Worm (Caenorhabditis elegans) whole organism, L4 larva: ENCODE data around the gene copz-1.
A peak's percentile ranks its signal among the peaks of the same experiment; 100 is the strongest.

ENCODE experiments used
- D1046.2 ChIP-seq: fragments of 200-800 bp; sonication (Bioruptor generic); IDR thresholded peaks from 2 replicates; pipeline ENCODE4 v1.3.6; 2022; ENCODE audit warnings: missing genetic modification characterization, missing compliant biosample characterization
- F10B5.3 ChIP-seq: sonication (generic microtip); optimal IDR thresholded peaks from 2 replicates; lab custom pipeline; 2016; ENCODE audit warnings: mild to moderate bottlenecking, missing genetic modification characterization, missing compliant biosample characterization
- F37D6.2 ChIP-seq: sonication (generic microtip); optimal IDR thresholded peaks from 2 replicates; lab custom pipeline; 2016; ENCODE audit warnings: mild to moderate bottlenecking, missing genetic modification characterization, missing compliant biosample characterization
- Y105C5A.15 ChIP-seq: fragments of 200-800 bp; sonication (Bioruptor generic); IDR thresholded peaks from 2 replicates; pipeline ENCODE4 v1.3.6; 2022; ENCODE audit warnings: missing genetic modification characterization, missing compliant biosample characterization
- Y48G9A.11 ChIP-seq: fragments of 200-800 bp; sonication (Bioruptor generic); IDR thresholded peaks from 2 replicates; pipeline ENCODE4 v1.3.6; 2022; ENCODE audit warnings: missing genetic modification reagents, missing genetic modification characterization, missing compliant biosample characterization
- ZK337.2 ChIP-seq: fragments of 200-800 bp; sonication (Bioruptor generic); IDR thresholded peaks from 2 replicates; pipeline ENCODE4 v1.3.6; 2022; ENCODE audit warnings: missing genetic modification reagents, missing genetic modification characterization, missing compliant biosample characterization
- arid-1 ChIP-seq: fragments of 200-800 bp; sonication (Bioruptor generic); conservative IDR thresholded peaks from 2 replicates; pipeline ENCODE4 v1.3.6; 2022; ENCODE audit warnings: missing genetic modification reagents, missing genetic modification characterization, missing compliant biosample characterization
- attf-4 ChIP-seq: sonication (generic microtip); optimal IDR thresholded peaks from 3 replicates; lab custom pipeline; 2017; ENCODE audit warnings: missing biosample characterization, missing genetic modification characterization
- ceh-28 ChIP-seq: fragments of 150-350 bp; optimal IDR thresholded peaks from 2 replicates; lab custom pipeline; 2014; ENCODE audit warnings: missing biosample characterization, missing genetic modification reagents, missing genetic modification characterization
- ceh-82 ChIP-seq: sonication (generic microtip); optimal IDR thresholded peaks from 2 replicates; lab custom pipeline; 2017; ENCODE audit warnings: missing biosample characterization, missing genetic modification characterization
- ces-1 ChIP-seq: fragments of 150-350 bp; sonication (generic microtip); optimal IDR thresholded peaks from 4 replicates; lab custom pipeline; 2014; ENCODE audit warnings: missing biosample characterization, missing genetic modification reagents, missing genetic modification characterization
- daf-19 ChIP-seq: fragments of 200-800 bp; sonication (Bioruptor generic); conservative IDR thresholded peaks from 2 replicates; pipeline ENCODE4 v1.3.6; 2022; ENCODE audit warnings: missing genetic modification characterization, missing compliant biosample characterization
- daf-8 ChIP-seq: fragments of 200-800 bp; sonication (Bioruptor generic); IDR thresholded peaks from 2 replicates; pipeline ENCODE4 v1.3.6; 2022; ENCODE audit warnings: missing genetic modification characterization, missing compliant biosample characterization
- dmd-6 ChIP-seq: fragments of 200-800 bp; sonication (Bioruptor generic); IDR thresholded peaks from 2 replicates; pipeline ENCODE4 v1.3.6; 2022; ENCODE audit warnings: missing genetic modification reagents, missing genetic modification characterization, missing compliant biosample characterization
- dve-1 ChIP-seq: sonication (generic microtip); optimal IDR thresholded peaks from 2 replicates; lab custom pipeline; 2017; ENCODE audit warnings: antibody characterized with exemption, mild to moderate bottlenecking, missing genetic modification characterization, missing compliant biosample characterization; ENCODE audit not compliant: insufficient read depth
- egl-27 ChIP-seq: sonication (generic microtip); optimal IDR thresholded peaks from 3 replicates; lab custom pipeline; 2017; ENCODE audit warnings: missing biosample characterization, missing genetic modification reagents, missing genetic modification characterization
- fos-1 ChIP-seq: fragments of 150-350 bp; optimal IDR thresholded peaks from 2 replicates; lab custom pipeline; 2014; ENCODE audit warnings: missing biosample characterization, missing genetic modification characterization
- gei-8 ChIP-seq: fragments of 200-800 bp; sonication (Bioruptor generic); optimal IDR thresholded peaks from 2 replicates; lab custom pipeline; 2018; ENCODE audit warnings: mild to moderate bottlenecking, missing genetic modification characterization, missing compliant biosample characterization
- hif-1 ChIP-seq, 2 experiments: sonication (generic microtip); optimal IDR thresholded peaks; 2 replicates each; lab custom pipeline; 2016 to 2017; ENCODE audit warnings: missing compliant biosample characterization in 2 of 2, missing genetic modification characterization in 2 of 2, missing genetic modification reagents in 2 of 2, missing genotype in 2 of 2, mild to moderate bottlenecking in 1 of 2
- hmg-1.1 ChIP-seq: fragments of 200-800 bp; sonication (Bioruptor generic); IDR thresholded peaks from 2 replicates; pipeline ENCODE4 v1.3.6; 2022; ENCODE audit warnings: missing genetic modification reagents, missing genetic modification characterization, missing compliant biosample characterization
- lin-15B ChIP-seq: fragments of 150-350 bp; sonication (generic microtip); optimal IDR thresholded peaks from 3 replicates; lab custom pipeline; 2014; ENCODE audit warnings: missing biosample characterization, missing genetic modification characterization
- lin-29 ChIP-seq: fragments of 200-800 bp; sonication (Bioruptor generic); IDR thresholded peaks from 2 replicates; pipeline ENCODE4 v1.3.6; 2022; ENCODE audit warnings: missing genetic modification reagents, missing genetic modification characterization, missing compliant biosample characterization
- lin-38 ChIP-seq: fragments of 200-800 bp; sonication (Bioruptor generic); IDR thresholded peaks from 2 replicates; pipeline ENCODE4 v1.3.6; 2022; ENCODE audit warnings: missing genetic modification reagents, missing genetic modification characterization, missing compliant biosample characterization
- lin-39 ChIP-seq: fragments of 150-350 bp; optimal IDR thresholded peaks from 2 replicates; lab custom pipeline; 2014; ENCODE audit warnings: missing biosample characterization, missing genetic modification reagents, missing genetic modification characterization
- lir-3 ChIP-seq: sonication (generic microtip); optimal IDR thresholded peaks from 2 replicates; lab custom pipeline; 2016; ENCODE audit warnings: mild to moderate bottlenecking, missing genetic modification characterization, missing compliant biosample characterization
- lsy-2 ChIP-seq, 2 experiments: fragments of 150-350 bp in 1 of 2; sonication (generic microtip) in 1 of 2; optimal IDR thresholded peaks; 2 replicates each; lab custom pipeline; 2014 to 2017; ENCODE audit warnings: missing biosample characterization in 2 of 2, missing genetic modification characterization in 2 of 2
- mdt-29 ChIP-seq: fragments of 200-800 bp; sonication (Bioruptor generic); IDR thresholded peaks from 2 replicates; pipeline ENCODE4 v1.3.6; 2022; ENCODE audit warnings: missing genetic modification reagents, missing genetic modification characterization, missing compliant biosample characterization
- mes-2 ChIP-seq: sonication (generic microtip); optimal IDR thresholded peaks from 2 replicates; lab custom pipeline; 2016; ENCODE audit warnings: missing genotype, mild to moderate bottlenecking, missing genetic modification characterization, missing compliant biosample characterization; ENCODE audit not compliant: poor library complexity, severe bottlenecking
- mxl-2 ChIP-seq: fragments of 200-800 bp; sonication (Bioruptor generic); conservative IDR thresholded peaks from 2 replicates; pipeline ENCODE4 v1.3.6; 2022; ENCODE audit warnings: missing genetic modification reagents, missing genetic modification characterization, missing compliant biosample characterization
- nhr-10 ChIP-seq: fragments of 150-350 bp; optimal IDR thresholded peaks from 2 replicates; lab custom pipeline; 2014; ENCODE audit warnings: missing biosample characterization, missing genetic modification characterization
- nhr-102 ChIP-seq: sonication (generic microtip); optimal IDR thresholded peaks from 2 replicates; lab custom pipeline; 2016; ENCODE audit warnings: mild to moderate bottlenecking, missing genetic modification characterization, moderate library complexity, missing compliant biosample characterization
- nhr-11 ChIP-seq: fragments of 150-350 bp; optimal IDR thresholded peaks from 2 replicates; lab custom pipeline; 2014; ENCODE audit warnings: missing biosample characterization, missing genetic modification characterization
- nhr-111 ChIP-seq: fragments of 200-800 bp; sonication (Bioruptor generic); optimal IDR thresholded peaks from 2 replicates; lab custom pipeline; 2018; ENCODE audit warnings: mild to moderate bottlenecking, missing genetic modification characterization, missing compliant biosample characterization
- nhr-28 ChIP-seq: fragments of 150-350 bp; optimal IDR thresholded peaks from 2 replicates; lab custom pipeline; 2014; ENCODE audit warnings: missing biosample characterization, missing genetic modification characterization
- nhr-41 ChIP-seq: fragments of 200-800 bp; sonication (Bioruptor generic); IDR thresholded peaks from 2 replicates; pipeline ENCODE4 v1.3.6; 2022; ENCODE audit warnings: missing genetic modification reagents, missing genetic modification characterization, missing compliant biosample characterization
- nhr-42 ChIP-seq: fragments of 200-800 bp; sonication (Bioruptor generic); IDR thresholded peaks from 2 replicates; pipeline ENCODE4 v1.3.6; 2022; ENCODE audit warnings: missing genetic modification characterization, missing compliant biosample characterization
- nhr-48 ChIP-seq: sonication (generic microtip); optimal IDR thresholded peaks from 2 replicates; lab custom pipeline; 2016; ENCODE audit warnings: mild to moderate bottlenecking, missing genetic modification characterization, missing compliant biosample characterization
- nhr-6 ChIP-seq: fragments of 150-350 bp; optimal IDR thresholded peaks from 2 replicates; lab custom pipeline; 2014; ENCODE audit warnings: missing biosample characterization, missing genetic modification characterization
- nhr-76 ChIP-seq: fragments of 150-350 bp; optimal IDR thresholded peaks from 2 replicates; lab custom pipeline; 2014; ENCODE audit warnings: missing biosample characterization, missing genetic modification characterization
- php-3 ChIP-seq: fragments of 200-800 bp; sonication (Bioruptor generic); IDR thresholded peaks from 2 replicates; pipeline ENCODE4 v1.3.6; 2022; ENCODE audit warnings: missing genetic modification reagents, missing genetic modification characterization, missing compliant biosample characterization
- saeg-2 ChIP-seq: fragments of 200-800 bp; sonication (Bioruptor generic); IDR thresholded peaks from 2 replicates; pipeline ENCODE4 v1.3.6; 2022; ENCODE audit warnings: missing genetic modification reagents, missing genetic modification characterization, missing compliant biosample characterization
- set-16 ChIP-seq: fragments of 200-800 bp; sonication (Bioruptor generic); IDR thresholded peaks from 2 replicates; pipeline ENCODE4 v1.3.6; 2022; ENCODE audit warnings: missing genetic modification reagents, missing genetic modification characterization, missing compliant biosample characterization
- spr-1 ChIP-seq: sonication (generic microtip); optimal IDR thresholded peaks from 2 replicates; lab custom pipeline; 2016; ENCODE audit warnings: mild to moderate bottlenecking, missing genetic modification characterization, missing compliant biosample characterization
- tag-97 ChIP-seq: fragments of 200-800 bp; sonication (Bioruptor generic); IDR thresholded peaks from 2 replicates; pipeline ENCODE4 v1.3.6; 2022; ENCODE audit warnings: missing genetic modification characterization, missing compliant biosample characterization
- tra-1 ChIP-seq: fragments of 200-800 bp; sonication (Bioruptor generic); IDR thresholded peaks from 2 replicates; pipeline ENCODE4 v1.3.6; 2022; ENCODE audit warnings: missing genetic modification reagents, missing genetic modification characterization, missing compliant biosample characterization
- unc-130 ChIP-seq: sonication (generic microtip); optimal IDR thresholded peaks from 2 replicates; lab custom pipeline; 2016; ENCODE audit warnings: missing genetic modification reagents, missing genetic modification characterization, missing compliant biosample characterization
- unc-39 ChIP-seq: sonication (generic microtip); optimal IDR thresholded peaks from 2 replicates; lab custom pipeline; 2017; ENCODE audit warnings: missing biosample characterization, missing genetic modification characterization
- zfp-2 ChIP-seq: sonication (generic microtip); optimal IDR thresholded peaks from 2 replicates; lab custom pipeline; 2016; ENCODE audit warnings: mild to moderate bottlenecking, missing genetic modification characterization, missing compliant biosample characterization
- zip-11 ChIP-seq: fragments of 200-800 bp; sonication (Bioruptor generic); IDR thresholded peaks from 2 replicates; pipeline ENCODE4 v1.3.6; 2022; ENCODE audit warnings: missing genetic modification characterization, missing compliant biosample characterization
- zip-2 ChIP-seq: fragments of 150-350 bp; optimal IDR thresholded peaks from 2 replicates; lab custom pipeline; 2014; ENCODE audit warnings: missing biosample characterization, missing genetic modification characterization
- ztf-11 ChIP-seq: fragments of 150-350 bp; optimal IDR thresholded peaks from 2 replicates; lab custom pipeline; 2014; ENCODE audit warnings: missing biosample characterization, missing genetic modification characterization

The copz-1 gene

ce11 chrII:10840067-10840466 is 32.6 kb upstream of the copz-1 start (continued):
- TF ChIP-seq arid-1 (GFP tag; lab: Robert Waterston, UW) (peak; percentile 95), lin-38 (GFP tag; lab: Robert Waterston, UW) (peak; percentile 85), dve-1 (peak; percentile 78), zip-2 (tag; lab: Kevin White, UChicago) (peak; percentile 42), unc-130 (GFP tag; lab: Kevin White, UChicago) (peak; percentile 64), nhr-76 (tag; lab: Kevin White, UChicago) (no peak), unc-39 (no peak), lir-3 (tag; lab: Kevin White, UChicago) (peak; percentile 59), D1046.2 (peak; percentile 92), gei-8 (GFP tag; lab: Kevin White, UChicago) (peak; percentile 60), nhr-111 (GFP tag; lab: Kevin White, UChicago) (peak; percentile 73), tag-97 (GFP tag; lab: Robert Waterston, UW) (no peak), nhr-41 (GFP tag; lab: Robert Waterston, UW) (peak; percentile 37; the same call in 1 of the 2 replicates), lin-15B (tag; lab: Kevin White, UChicago) (no peak), php-3 (peak; percentile 78), hmg-1.1 (GFP tag; lab: Robert Waterston, UW) (peak; percentile 94), mes-2 (peak; percentile 91), daf-8 (GFP tag; lab: Robert Waterston, UW) (no peak), egl-27 (tag; lab: Kevin White, UChicago) (no peak), hif-1 (tag; optimal IDR thresholded peaks at IDR 0.05; lab: Kevin White, UChicago) (peak; percentile 50 to 56), ceh-82 (tag; lab: Kevin White, UChicago) (no peak), lin-39 (tag; lab: Kevin White, UChicago) (no peak), ztf-11 (tag; lab: Kevin White, UChicago) (peak; percentile 9), Y48G9A.11 (peak; percentile 87), ZK337.2 (GFP tag; lab: Robert Waterston, UW) (peak; percentile 82; the same call in 1 of the 2 replicates), lin-29 (GFP tag; lab: Robert Waterston, UW) (peak; percentile 64; the same call in 1 of the 2 replicates), nhr-28 (tag; lab: Kevin White, UChicago) (peak; percentile 59), zip-11 (GFP tag; lab: Robert Waterston, UW) (0 out of 2 replicates have a peak, but pooled peaks have one; percentile 50), nhr-48 (peak; percentile 55), lsy-2 (tag; optimal IDR thresholded peaks at IDR 0.05; lab: Kevin White, UChicago) (peak; percentile 35 to 85), daf-19 (no peak), zfp-2 (tag; lab: Kevin White, UChicago) (peak; percentile 37), mxl-2 (peak; percentile 36; the same call in 1 of the 2 replicates), fos-1 (tag; lab: Kevin White, UChicago) (no peak), nhr-6 (tag; lab: Kevin White, UChicago) (peak; percentile 69), nhr-11 (peak; percentile 59), tra-1 (GFP tag; lab: Robert Waterston, UW) (peak; percentile 79), nhr-10 (tag; lab: Kevin White, UChicago) (peak; percentile 16), nhr-42 (GFP tag; lab: Robert Waterston, UW) (peak; percentile 76; the same call in 1 of the 2 replicates), dmd-6 (GFP tag; lab: Robert Waterston, UW) (peak; percentile 72), ces-1 (peak; percentile 43), mdt-29 (peak; percentile 65), Y105C5A.15 (GFP tag; lab: Robert Waterston, UW) (peak; percentile 93; the same call in 1 of the 2 replicates), ceh-28 (no peak), attf-4 (tag; lab: Kevin White, UChicago) (no peak), nhr-102 (tag; lab: Kevin White, UChicago) (peak; percentile 84), saeg-2 (GFP tag; lab: Robert Waterston, UW) (peak; percentile 30; the same call in 1 of the 2 replicates), spr-1 (tag; lab: Kevin White, UChicago) (peak; percentile 71), F10B5.3 (peak; percentile 11), set-16 (peak; percentile 45; the same call in 1 of the 2 replicates), F37D6.2 (tag; lab: Kevin White, UChicago) (peak; percentile 45)
